Worm (Caenorhabditis elegans) whole organism, L3 larva: ENCODE measurements around the gene Y75B7AR.1.

Experiments
- R02D3.7 ChIP-seq: fragments of 150-350 bp; optimal IDR thresholded peaks from 2 replicates; lab custom pipeline; 2014; ENCODE audit warnings: missing biosample characterization, missing genetic modification characterization
- ZK546.5 ChIP-seq: sonication (generic microtip); optimal IDR thresholded peaks from 2 replicates; lab custom pipeline; 2017; ENCODE audit warnings: missing biosample characterization, missing genetic modification characterization
- aly-2 ChIP-seq: fragments of 150-350 bp; optimal IDR thresholded peaks from 2 replicates; lab custom pipeline; 2014; ENCODE audit warnings: missing biosample characterization, missing genetic modification characterization
- ama-1 ChIP-seq: fragments of 150-350 bp; optimal IDR thresholded peaks from 2 replicates; lab custom pipeline; 2018
- ceh-16 ChIP-seq: sonication (generic microtip); optimal IDR thresholded peaks from 2 replicates; lab custom pipeline; 2017; ENCODE audit warnings: missing biosample characterization, missing genetic modification characterization
- ceh-28 ChIP-seq: fragments of 150-350 bp; optimal IDR thresholded peaks from 2 replicates; lab custom pipeline; 2014; ENCODE audit warnings: missing biosample characterization, missing genetic modification reagents, missing genetic modification characterization
- ceh-82 ChIP-seq: fragments of 150-350 bp; optimal IDR thresholded peaks from 2 replicates; lab custom pipeline; 2014; ENCODE audit warnings: missing biosample characterization, missing genetic modification characterization
- ceh-9 ChIP-seq: sonication (generic microtip); optimal IDR thresholded peaks from 2 replicates; lab custom pipeline; 2018; ENCODE audit warnings: missing biosample characterization, missing genetic modification characterization
- daf-12 ChIP-seq: fragments of 150-350 bp; optimal IDR thresholded peaks from 2 replicates; lab custom pipeline; 2014; ENCODE audit warnings: missing biosample characterization, missing genetic modification reagents, missing genetic modification characterization
- elt-2 ChIP-seq: sonication (generic microtip); optimal IDR thresholded peaks from 2 replicates; lab custom pipeline; 2016; ENCODE audit warnings: missing genetic modification reagents, mild to moderate bottlenecking, missing genetic modification characterization, missing compliant biosample characterization
- eor-1 ChIP-seq, 2 experiments: fragments of 150-350 bp; optimal IDR thresholded peaks; 2 replicates each; lab custom pipeline; 2014 to 2018; ENCODE audit warnings: missing biosample characterization in 2 of 2, missing genetic modification characterization in 2 of 2
- fkh-10 ChIP-seq: sonication (generic microtip); optimal IDR thresholded peaks from 2 replicates; lab custom pipeline; 2017; ENCODE audit warnings: missing biosample characterization, missing genetic modification reagents, missing genetic modification characterization
- fos-1 ChIP-seq: fragments of 150-350 bp; optimal IDR thresholded peaks from 2 replicates; lab custom pipeline; 2014; ENCODE audit warnings: missing biosample characterization, missing genetic modification characterization
- hmg-11 ChIP-seq: sonication (generic microtip); optimal IDR thresholded peaks from 2 replicates; lab custom pipeline; 2016; ENCODE audit warnings: missing genetic modification characterization, missing compliant biosample characterization
- lin-15B ChIP-seq: fragments of 150-350 bp; optimal IDR thresholded peaks from 2 replicates; lab custom pipeline; 2014; ENCODE audit warnings: missing biosample characterization, missing genetic modification characterization
- lin-39 ChIP-seq: fragments of 150-350 bp; optimal IDR thresholded peaks from 2 replicates; lab custom pipeline; 2018; ENCODE audit warnings: missing biosample characterization, missing genetic modification reagents, missing genetic modification characterization
- lsy-12 ChIP-seq: sonication (generic microtip); optimal IDR thresholded peaks from 2 replicates; lab custom pipeline; 2016; ENCODE audit warnings: mild to moderate bottlenecking, missing genetic modification characterization, missing compliant biosample characterization
- mdl-1 ChIP-seq: fragments of 150-350 bp; optimal IDR thresholded peaks from 2 replicates; lab custom pipeline; 2014; ENCODE audit warnings: missing biosample characterization, missing genetic modification characterization
- nfya-1 ChIP-seq: sonication (generic microtip); optimal IDR thresholded peaks from 2 replicates; lab custom pipeline; 2017; ENCODE audit warnings: missing genetic modification characterization, mild to moderate bottlenecking, missing compliant biosample characterization, antibody characterized with exemption, moderate library complexity; ENCODE audit not compliant: insufficient read depth
- nhr-12 ChIP-seq: fragments of 150-350 bp; optimal IDR thresholded peaks from 2 replicates; lab custom pipeline; 2014; ENCODE audit warnings: missing biosample characterization, missing genetic modification characterization
- nhr-23 ChIP-seq: fragments of 150-350 bp; optimal IDR thresholded peaks from 2 replicates; lab custom pipeline; 2014; ENCODE audit warnings: missing biosample characterization, missing genetic modification reagents, missing genetic modification characterization
- nhr-43 ChIP-seq: sonication (generic microtip); optimal IDR thresholded peaks from 2 replicates; lab custom pipeline; 2016; ENCODE audit warnings: mild to moderate bottlenecking, missing genetic modification characterization, missing compliant biosample characterization; ENCODE audit not compliant: poor library complexity, severe bottlenecking
- nhr-67 ChIP-seq: fragments of 150-350 bp; optimal IDR thresholded peaks from 2 replicates; lab custom pipeline; 2014; ENCODE audit warnings: missing biosample characterization, missing genetic modification characterization
- nhr-76 ChIP-seq: fragments of 150-350 bp; sonication (generic microtip); optimal IDR thresholded peaks from 5 replicates; lab custom pipeline; 2014; ENCODE audit warnings: missing biosample characterization, missing genetic modification characterization
- nhr-77 ChIP-seq: fragments of 150-350 bp; optimal IDR thresholded peaks from 2 replicates; lab custom pipeline; 2014; ENCODE audit warnings: missing biosample characterization, missing genetic modification characterization
- pha-4 ChIP-seq: fragments of 150-350 bp; optimal IDR thresholded peaks from 2 replicates; lab custom pipeline; 2014; ENCODE audit warnings: missing biosample characterization, missing genetic modification reagents, missing genetic modification characterization
- pqm-1 ChIP-seq: fragments of 150-350 bp; optimal IDR thresholded peaks from 2 replicates; lab custom pipeline; 2017; ENCODE audit warnings: missing biosample characterization, missing genetic modification characterization, inconsistent platforms
- sea-2 ChIP-seq: fragments of 150-350 bp; sonication (generic microtip); optimal IDR thresholded peaks from 4 replicates; lab custom pipeline; 2014; ENCODE audit warnings: missing biosample characterization, missing genetic modification reagents, missing genetic modification characterization
- snpc-4 ChIP-seq: fragments of 150-350 bp; optimal IDR thresholded peaks from 2 replicates; lab custom pipeline; 2014; ENCODE audit warnings: missing biosample characterization, missing genetic modification characterization
- unc-39 ChIP-seq: sonication (generic microtip); optimal IDR thresholded peaks from 4 replicates; lab custom pipeline; 2017; ENCODE audit warnings: missing biosample characterization, missing genetic modification characterization
- unc-62 ChIP-seq: fragments of 150-350 bp; sonication (generic microtip); optimal IDR thresholded peaks from 4 replicates; lab custom pipeline; 2014; ENCODE audit warnings: missing biosample characterization, missing genetic modification reagents, missing genetic modification characterization
- ztf-4 ChIP-seq: fragments of 150-350 bp; optimal IDR thresholded peaks from 2 replicates; lab custom pipeline; 2014; ENCODE audit warnings: missing biosample characterization, missing genetic modification characterization

Gene Y75B7AR.1

ce11 chrV:1432500-1433418 is 40.0 kb upstream of the Y75B7AR.1 start:
- no peak for TF ChIP-seq pha-4
- peak; percentile 30 for TF ChIP-seq pqm-1 (tag; lab: Kevin White, UChicago)
- TF ChIP-seq elt-2, result peak; percentile 69
- no peak for TF ChIP-seq ztf-4 (tag; lab: Kevin White, UChicago)

ce11 chrV:1431702-1432187 is 38.9 kb upstream of the Y75B7AR.1 start, which contains the start of gene ges-1:
TSS of gene ges-1 (minus strand) at chrV:1432137.
- TF ChIP-seq R02D3.7, result no peak
- no peak for TF ChIP-seq unc-62 (GFP tag; lab: Kevin White, UChicago)
- TF ChIP-seq lin-39, result no peak
- no peak for TF ChIP-seq ceh-82 (tag; lab: Kevin White, UChicago)
- TF ChIP-seq lin-15B (tag; lab: Kevin White, UChicago), result no peak
- TF ChIP-seq ceh-16, result no peak
- no peak for TF ChIP-seq nhr-12
- TF ChIP-seq nfya-1 (tag; lab: Kevin White, UChicago), result no peak
- TF ChIP-seq nhr-43 (tag; lab: Kevin White, UChicago), result no peak
- TF ChIP-seq daf-12 (tag; lab: Kevin White, UChicago), result no peak
- no peak for TF ChIP-seq elt-2
- no peak for TF ChIP-seq nhr-77
- no peak for TF ChIP-seq aly-2 (tag; lab: Kevin White, UChicago)

ce11 chrV:1425595-1425994 is 32.8 kb upstream of the Y75B7AR.1 start, which contains the start of gene R12A1.3:
TSS of gene R12A1.3 (minus strand) at chrV:1425794.
- TF ChIP-seq lsy-12, result no peak
- no peak for TF ChIP-seq mdl-1 (tag; lab: Kevin White, UChicago)
- no peak for TF ChIP-seq ceh-9 (tag; lab: Kevin White, UChicago)
- no peak for TF ChIP-seq ZK546.5
- no peak for TF ChIP-seq snpc-4 (tag; lab: Kevin White, UChicago)
- no peak for TF ChIP-seq fkh-10 (GFP tag; lab: Kevin White, UChicago)
- no peak for TF ChIP-seq lin-15B (tag; lab: Kevin White, UChicago)
- no peak for TF ChIP-seq pqm-1 (tag; lab: Kevin White, UChicago)
- TF ChIP-seq unc-39 (tag; lab: Kevin White, UChicago), result no peak
- no peak for TF ChIP-seq R02D3.7
- TF ChIP-seq ceh-82 (tag; lab: Kevin White, UChicago), result no peak
- TF ChIP-seq ztf-4 (tag; lab: Kevin White, UChicago), result no peak
- TF ChIP-seq nfya-1 (tag; lab: Kevin White, UChicago), result no peak
- no peak for TF ChIP-seq hmg-11 (tag; lab: Kevin White, UChicago)
- no peak for TF ChIP-seq nhr-12
- TF ChIP-seq, all 47 proteins: peak for 0

ce11 chrV:1423338-1423737 is 30.5 kb upstream of the Y75B7AR.1 start:
- TF ChIP-seq eor-1 (tag; optimal IDR thresholded peaks at IDR 0.05; lab: Kevin White, UChicago) (no peak), mdl-1 (tag; lab: Kevin White, UChicago) (no peak), nhr-12 (no peak), nhr-76 (tag; lab: Kevin White, UChicago) (no peak), ama-1 (lab: Kevin White, UChicago) (no peak), lin-15B (tag; lab: Kevin White, UChicago) (no peak), fkh-10 (GFP tag; lab: Kevin White, UChicago) (no peak)
- TF ChIP-seq, all 47 proteins: peak for 0

ce11 chrV:1422269-1422668 is 29.5 kb upstream of the Y75B7AR.1 start:
- no peak for TF ChIP-seq nhr-67 (tag; lab: Kevin White, UChicago)
- no peak for TF ChIP-seq unc-62 (GFP tag; lab: Kevin White, UChicago)
- no peak for TF ChIP-seq lsy-12
- TF ChIP-seq fos-1 (tag; lab: Kevin White, UChicago), result no peak
- TF ChIP-seq sea-2, result no peak
- TF ChIP-seq fkh-10 (GFP tag; lab: Kevin White, UChicago), result no peak
- TF ChIP-seq nhr-76 (tag; lab: Kevin White, UChicago), result no peak
- TF ChIP-seq nhr-12, result no peak
- no peak for TF ChIP-seq mdl-1 (tag; lab: Kevin White, UChicago)
- TF ChIP-seq nhr-23 (tag; lab: Kevin White, UChicago), result no peak
- TF ChIP-seq ceh-28 (tag; lab: Kevin White, UChicago), result no peak
- no peak for TF ChIP-seq ama-1 (lab: Kevin White, UChicago)
- TF ChIP-seq ztf-4 (tag; lab: Kevin White, UChicago), result no peak
